Worm (Caenorhabditis elegans): ENCODE measurements around the gene D1022.4.
"Not testable (repeated sequence)": the region's sequence is repeated elsewhere in the genome, so short reads cannot be mapped to it uniquely, and the experiment has no call there.

Gene D1022.4

DNA sequence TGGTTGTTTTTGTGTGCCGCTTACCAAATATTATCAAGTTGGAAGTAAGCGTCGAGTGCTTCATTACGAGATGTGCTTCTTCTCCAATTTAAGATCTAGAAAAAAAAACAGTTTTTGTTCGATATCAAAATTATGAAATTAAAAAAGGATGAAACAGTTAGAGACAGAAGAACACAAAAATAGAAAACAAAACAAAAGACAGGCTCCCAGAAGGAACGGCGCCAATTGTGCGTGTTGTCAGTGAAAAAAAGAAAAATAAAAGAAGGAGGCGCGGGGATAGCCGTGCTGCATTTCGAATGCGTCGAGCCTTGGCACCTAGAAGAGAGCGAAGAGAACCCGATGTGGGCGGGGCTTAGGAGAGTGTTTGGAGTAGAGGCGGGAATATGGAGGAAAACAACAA lies 8.4 kb upstream of the D1022.4 start, which contains the start of gene sro-1:
sro-1 (minus strand) TSS at position 101 of the 400 bp plus-strand sequence.
- TF ChIP-seq klf-2 (GFP tag; conservative IDR thresholded peaks at IDR 0.05) = no peak
- no peak for TF ChIP-seq ref-1 (GFP tag; conservative IDR thresholded peaks at IDR 0.05)
- no peak for TF ChIP-seq ztf-29 (GFP tag; IDR thresholded peaks at IDR 0.05)
- no peak for TF ChIP-seq med-1 (GFP tag; optimal IDR thresholded peaks at IDR 0.05; ENCODE audit: insufficient read depth)
- TF ChIP-seq T22C8.4 (GFP tag; IDR thresholded peaks at IDR 0.05) = no peak
- no peak for TF ChIP-seq flt-1 (GFP tag; IDR thresholded peaks at IDR 0.05)
- no peak for TF ChIP-seq tab-1 (GFP tag; IDR thresholded peaks at IDR 0.05)
- TF ChIP-seq cog-1 (tag; optimal IDR thresholded peaks at IDR 0.05) = no peak
- TF ChIP-seq ztf-23 (GFP tag; IDR thresholded peaks at IDR 0.05) = no peak

DNA sequence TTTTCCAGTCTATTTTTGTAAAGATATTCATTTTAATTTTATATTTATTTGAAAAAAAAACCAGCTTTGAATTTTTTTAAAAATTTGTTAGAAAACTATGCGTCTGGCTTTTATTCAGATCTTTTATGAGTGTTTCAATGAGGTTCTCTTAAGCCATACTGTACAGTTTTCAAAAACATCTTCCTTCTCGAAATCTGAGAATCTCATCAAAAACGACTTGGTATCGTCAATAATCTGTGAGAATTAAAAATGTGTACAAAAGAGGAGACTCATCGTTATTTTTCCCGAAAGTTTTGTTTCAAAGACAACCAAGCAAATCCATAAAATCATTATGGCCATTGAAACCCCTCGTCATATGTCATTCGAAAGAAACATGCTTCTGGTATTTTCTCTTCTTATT lies 2.1 kb upstream of the D1022.4 start, which contains the start of gene D1022.2:
D1022.2 (plus strand) TSS at position 301 of the 400 bp plus-strand sequence.
- no peak for TF ChIP-seq klf-2 (GFP tag; conservative IDR thresholded peaks at IDR 0.05)
- TF ChIP-seq ref-1 (GFP tag; conservative IDR thresholded peaks at IDR 0.05) = no peak
- TF ChIP-seq flt-1 (GFP tag; IDR thresholded peaks at IDR 0.05) = no peak
- TF ChIP-seq T22C8.4 (GFP tag; IDR thresholded peaks at IDR 0.05) = no peak
- no peak for TF ChIP-seq tab-1 (GFP tag; IDR thresholded peaks at IDR 0.05)
- TF ChIP-seq med-1 (GFP tag; optimal IDR thresholded peaks at IDR 0.05; ENCODE audit: insufficient read depth) = no peak
- no peak for TF ChIP-seq ztf-23 (GFP tag; IDR thresholded peaks at IDR 0.05)
- no peak for TF ChIP-seq ztf-29 (GFP tag; IDR thresholded peaks at IDR 0.05)
- TF ChIP-seq cog-1 (tag; optimal IDR thresholded peaks at IDR 0.05) = no peak

DNA sequence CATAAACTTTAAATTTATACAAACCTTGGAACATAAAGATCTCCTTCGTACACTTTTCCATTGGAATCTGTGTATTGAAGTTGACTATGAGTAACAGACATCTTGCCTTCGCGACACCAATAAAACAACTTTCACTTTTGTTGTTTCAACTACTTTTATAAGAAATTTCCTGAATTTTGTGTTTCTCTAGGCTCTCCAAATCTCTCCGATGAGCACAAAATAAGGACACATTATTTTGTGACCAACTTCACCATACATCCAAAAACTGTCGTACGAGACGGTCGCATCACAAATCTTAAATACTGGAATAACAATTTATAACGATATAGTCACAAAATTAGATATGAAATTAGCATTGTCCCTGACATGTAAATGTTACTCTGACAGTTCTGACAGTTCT lies 1.6 kb upstream of the D1022.4 start, which contains the start of gene D1022.5:
D1022.5 (minus strand) TSS at position 101 of the 400 bp plus-strand sequence.
- no peak for TF ChIP-seq T22C8.4 (GFP tag; IDR thresholded peaks at IDR 0.05)
- no peak for TF ChIP-seq ztf-23 (GFP tag; IDR thresholded peaks at IDR 0.05)
- TF ChIP-seq ztf-29 (GFP tag; IDR thresholded peaks at IDR 0.05) = no peak
- TF ChIP-seq ref-1 (GFP tag; conservative IDR thresholded peaks at IDR 0.05) = no peak
- no peak for TF ChIP-seq klf-2 (GFP tag; conservative IDR thresholded peaks at IDR 0.05)
- TF ChIP-seq cog-1 (tag; optimal IDR thresholded peaks at IDR 0.05) = no peak
- TF ChIP-seq flt-1 (GFP tag; IDR thresholded peaks at IDR 0.05) = no peak
- no peak for TF ChIP-seq med-1 (GFP tag; optimal IDR thresholded peaks at IDR 0.05; ENCODE audit: insufficient read depth)
- TF ChIP-seq tab-1 (GFP tag; IDR thresholded peaks at IDR 0.05) = no peak

DNA sequence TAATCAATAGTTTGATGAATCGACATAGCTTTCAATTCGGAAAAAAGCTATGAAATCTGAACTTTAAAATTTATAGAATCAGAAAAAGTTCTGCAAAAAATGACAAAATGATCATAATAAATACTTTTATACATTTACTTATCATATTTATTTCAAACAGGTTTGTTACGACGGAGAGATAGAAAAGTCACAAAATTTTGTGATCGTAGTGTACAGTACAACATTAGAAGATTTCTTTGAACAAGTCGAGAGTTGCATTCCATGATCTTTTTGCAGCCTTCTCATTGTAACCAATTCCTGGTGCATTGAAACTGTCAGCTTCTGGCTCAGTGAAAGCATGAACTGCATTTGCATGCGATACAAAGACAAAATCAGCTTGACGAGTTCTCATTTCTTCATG lies 908 bp downstream of the D1022.4 start, which contains the start of gene D1022.3:
D1022.3 (minus strand) TSS at position 101 of the 400 bp plus-strand sequence.
- TF ChIP-seq tab-1 (GFP tag; IDR thresholded peaks at IDR 0.05) (no peak), flt-1 (GFP tag; IDR thresholded peaks at IDR 0.05) (no peak), ztf-29 (GFP tag; IDR thresholded peaks at IDR 0.05) (no peak), ref-1 (GFP tag; conservative IDR thresholded peaks at IDR 0.05) (no peak), T22C8.4 (GFP tag; IDR thresholded peaks at IDR 0.05) (no peak), cog-1 (tag; optimal IDR thresholded peaks at IDR 0.05) (no peak), med-1 (GFP tag; optimal IDR thresholded peaks at IDR 0.05; ENCODE audit: insufficient read depth) (no peak), klf-2 (GFP tag; conservative IDR thresholded peaks at IDR 0.05) (no peak), ztf-23 (GFP tag; IDR thresholded peaks at IDR 0.05) (no peak)

ce11 chrII:7446683-7447082 lies 10.4 kb downstream of the D1022.4 start:
- 0 out of 2 replicates have a peak, but pooled peaks have one; percentile 49 for TF ChIP-seq klf-2 (GFP tag; conservative IDR thresholded peaks at IDR 0.05)
- TF ChIP-seq flt-1 (GFP tag; IDR thresholded peaks at IDR 0.05) = 0 out of 2 replicates have a peak, but pooled peaks have one; percentile 11

DNA sequence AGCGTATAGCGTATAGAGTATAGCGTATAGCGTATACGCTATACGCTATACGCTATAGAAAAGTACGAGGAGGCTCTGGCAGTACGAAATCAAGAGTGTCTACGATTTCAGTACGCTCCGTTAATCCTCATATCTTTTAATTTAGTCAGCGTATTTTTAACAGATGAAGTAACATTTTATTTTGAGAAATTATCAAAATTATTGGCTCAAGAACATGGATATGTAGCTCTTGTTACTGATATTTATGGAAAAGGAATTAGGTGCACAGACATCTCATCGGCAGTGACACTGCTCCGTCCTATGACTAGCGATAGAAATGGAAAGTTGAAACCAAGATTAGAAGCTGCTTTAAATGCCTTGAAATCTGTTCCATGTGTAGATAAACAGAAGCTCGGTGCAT lies 22.1 kb downstream of the D1022.4 start, which contains the start of gene K02A2.1:
K02A2.1 (plus strand) TSS at position 301 of the 400 bp plus-strand sequence.
- not testable (repeated sequence) for TF ChIP-seq ztf-29, ztf-23, T22C8.4 (GFP tag; IDR thresholded peaks at IDR 0.05)

- TF ChIP-seq tab-1 (GFP tag; IDR thresholded peaks at IDR 0.05) (no peak), ztf-29 (GFP tag; IDR thresholded peaks at IDR 0.05) (no peak), ztf-23 (GFP tag; IDR thresholded peaks at IDR 0.05) (no peak), T22C8.4 (GFP tag; IDR thresholded peaks at IDR 0.05) (no peak), ref-1 (GFP tag; conservative IDR thresholded peaks at IDR 0.05) (no peak), flt-1 (GFP tag; IDR thresholded peaks at IDR 0.05) (no peak), klf-2 (GFP tag; conservative IDR thresholded peaks at IDR 0.05) (no peak), med-1 (GFP tag; optimal IDR thresholded peaks at IDR 0.05; ENCODE audit: insufficient read depth) (no peak), cog-1 (tag; optimal IDR thresholded peaks at IDR 0.05) (no peak)
These were observed 22.9 kb downstream of the D1022.4 start, which contains the start of gene kcc-3 for ce11 chrII:7434182-7434581. kcc-3 (minus strand) TSS chrII:7434282.

DNA sequence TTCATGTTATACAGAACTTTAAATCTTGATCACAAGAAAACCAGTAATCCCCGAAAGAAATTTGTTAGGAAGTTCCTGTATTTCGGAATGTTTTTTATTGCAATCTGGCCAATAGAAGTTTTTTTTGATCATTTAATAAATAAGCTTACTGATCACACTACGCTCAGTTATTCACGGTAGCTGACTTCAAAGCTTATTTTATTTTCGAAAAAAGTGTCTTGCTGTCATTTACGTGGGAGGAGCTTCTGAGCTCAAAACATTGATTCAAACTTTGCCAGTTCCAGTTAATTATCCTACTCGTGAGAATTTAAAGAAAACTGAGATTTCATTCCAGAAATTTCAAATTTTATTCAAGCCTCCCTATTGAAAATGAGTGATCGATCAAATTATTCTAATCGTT lies 24.8 kb downstream of the D1022.4 start, which contains the start of gene srd-54:
srd-54 (plus strand) TSS at position 301 of the 400 bp plus-strand sequence.
- no peak for TF ChIP-seq cog-1 (tag; optimal IDR thresholded peaks at IDR 0.05)
- TF ChIP-seq flt-1 (GFP tag; IDR thresholded peaks at IDR 0.05) = no peak
- TF ChIP-seq ref-1 (GFP tag; conservative IDR thresholded peaks at IDR 0.05) = no peak
- no peak for TF ChIP-seq klf-2 (GFP tag; conservative IDR thresholded peaks at IDR 0.05)
- TF ChIP-seq med-1 (GFP tag; optimal IDR thresholded peaks at IDR 0.05; ENCODE audit: insufficient read depth) = no peak
- no peak for TF ChIP-seq T22C8.4 (GFP tag; IDR thresholded peaks at IDR 0.05)
- TF ChIP-seq tab-1 (GFP tag; IDR thresholded peaks at IDR 0.05) = no peak
- no peak for TF ChIP-seq ztf-23 (GFP tag; IDR thresholded peaks at IDR 0.05)
- TF ChIP-seq ztf-29 (GFP tag; IDR thresholded peaks at IDR 0.05) = no peak

ce11 chrII:7420796-7421386 lies 36.2 kb downstream of the D1022.4 start:
- TF ChIP-seq med-1 (GFP tag; optimal IDR thresholded peaks at IDR 0.05; ENCODE audit: insufficient read depth) (no peak), ref-1 (GFP tag; conservative IDR thresholded peaks at IDR 0.05) (no peak), tab-1 (GFP tag; IDR thresholded peaks at IDR 0.05) (no peak), flt-1 (GFP tag; IDR thresholded peaks at IDR 0.05) (no peak), T22C8.4 (GFP tag; IDR thresholded peaks at IDR 0.05) (no peak), ztf-23 (GFP tag; IDR thresholded peaks at IDR 0.05) (no peak), cog-1 (tag; optimal IDR thresholded peaks at IDR 0.05) (no peak), klf-2 (GFP tag; conservative IDR thresholded peaks at IDR 0.05) (no peak), ztf-29 (GFP tag; IDR thresholded peaks at IDR 0.05) (no peak)
